Worm (Caenorhabditis elegans) whole organism, mixed stage, embryonic: ENCODE measurements around the gene srd-43.

Experiments used
- M03D4.4 ChIP-seq: sonication (generic microtip); optimal IDR thresholded peaks from 2 replicates; lab custom pipeline; 2017; ENCODE audit warnings: mild to moderate bottlenecking, missing genetic modification characterization, missing compliant biosample characterization
- bed-3 ChIP-seq: fragments of 200-800 bp; sonication (Bioruptor generic); optimal IDR thresholded peaks from 3 replicates; lab custom pipeline; 2018; ENCODE audit warnings: mild to moderate bottlenecking, missing genetic modification characterization, moderate library complexity, missing compliant biosample characterization
- blmp-1 ChIP-seq: fragments of 150-350 bp; optimal IDR thresholded peaks from 2 replicates; lab custom pipeline; 2014; ENCODE audit warnings: missing biosample characterization, missing genetic modification characterization
- ceh-39 ChIP-seq: fragments of 150-350 bp; optimal IDR thresholded peaks from 2 replicates; lab custom pipeline; 2014; ENCODE audit warnings: missing biosample characterization, missing genetic modification characterization
- ceh-43 ChIP-seq: fragments of 200-800 bp; sonication (Bioruptor generic); optimal IDR thresholded peaks from 2 replicates; lab custom pipeline; 2018; ENCODE audit warnings: mild to moderate bottlenecking, missing genetic modification characterization, moderate library complexity, missing compliant biosample characterization
- ceh-83 ChIP-seq: fragments of 200-800 bp; sonication (Bioruptor generic); optimal IDR thresholded peaks from 2 replicates; lab custom pipeline; 2018; ENCODE audit warnings: mild to moderate bottlenecking, missing genetic modification characterization, missing compliant biosample characterization
- ces-1 ChIP-seq: fragments of 150-350 bp; optimal IDR thresholded peaks from 2 replicates; lab custom pipeline; 2014; ENCODE audit warnings: missing biosample characterization, missing genetic modification reagents, missing genetic modification characterization
- cnd-1 ChIP-seq: fragments of 200-800 bp; sonication (Bioruptor generic); optimal IDR thresholded peaks from 2 replicates; lab custom pipeline; 2018; ENCODE audit warnings: mild to moderate bottlenecking, missing genetic modification characterization, missing compliant biosample characterization
- drap-1 ChIP-seq: fragments of 200-800 bp; sonication (Bioruptor generic); optimal IDR thresholded peaks from 3 replicates; lab custom pipeline; 2018; ENCODE audit warnings: mild to moderate bottlenecking, missing genetic modification characterization, missing compliant biosample characterization
- elt-1 ChIP-seq: sonication (generic microtip); optimal IDR thresholded peaks from 2 replicates; lab custom pipeline; 2017; ENCODE audit warnings: missing genetic modification characterization, mild to moderate bottlenecking, missing compliant biosample characterization, antibody characterized with exemption, moderate library complexity, borderline replicate concordance; ENCODE audit not compliant: insufficient read depth
- ham-2 ChIP-seq: fragments of 200-800 bp; sonication (Bioruptor generic); optimal IDR thresholded peaks from 2 replicates; lab custom pipeline; 2018; ENCODE audit warnings: mild to moderate bottlenecking, missing genetic modification characterization, missing compliant biosample characterization
- hlh-1 ChIP-seq: fragments of 150-350 bp; optimal IDR thresholded peaks from 2 replicates; lab custom pipeline; 2014; ENCODE audit warnings: missing biosample characterization, missing genetic modification reagents, missing genetic modification characterization
- lin-13 ChIP-seq: fragments of 150-350 bp; optimal IDR thresholded peaks from 2 replicates; lab custom pipeline; 2014; ENCODE audit warnings: missing biosample characterization, missing genetic modification characterization
- lin-32 ChIP-seq: fragments of 200-800 bp; sonication (Bioruptor generic); optimal IDR thresholded peaks from 2 replicates; lab custom pipeline; 2018; ENCODE audit warnings: mild to moderate bottlenecking, missing genetic modification characterization, missing compliant biosample characterization
- mep-1 ChIP-seq: fragments of 150-350 bp; optimal IDR thresholded peaks from 2 replicates; lab custom pipeline; 2017; ENCODE audit warnings: missing biosample characterization, missing genetic modification reagents, missing genetic modification characterization, inconsistent platforms
- mls-2 ChIP-seq: sonication (generic microtip); optimal IDR thresholded peaks from 2 replicates; lab custom pipeline; 2016; ENCODE audit warnings: mild to moderate bottlenecking, missing genetic modification characterization, moderate library complexity, missing compliant biosample characterization
- nhr-2 ChIP-seq: fragments of 150-350 bp; optimal IDR thresholded peaks from 2 replicates; lab custom pipeline; 2014; ENCODE audit warnings: missing biosample characterization, missing genetic modification characterization
- nhr-237 ChIP-seq: fragments of 150-350 bp; optimal IDR thresholded peaks from 2 replicates; lab custom pipeline; 2014; ENCODE audit warnings: missing biosample characterization, missing genetic modification characterization
- nhr-28 ChIP-seq: fragments of 150-350 bp; optimal IDR thresholded peaks from 2 replicates; lab custom pipeline; 2014; ENCODE audit warnings: missing biosample characterization, missing genetic modification characterization
- nhr-76 ChIP-seq: sonication (generic microtip); optimal IDR thresholded peaks from 2 replicates; lab custom pipeline; 2017; ENCODE audit warnings: missing biosample characterization, missing genetic modification characterization
- pha-4 ChIP-seq: fragments of 150-350 bp; optimal IDR thresholded peaks from 2 replicates; lab custom pipeline; 2018; ENCODE audit warnings: missing biosample characterization, missing genetic modification reagents, missing genetic modification characterization
- snpc-4 ChIP-seq: fragments of 150-350 bp; optimal IDR thresholded peaks from 2 replicates; lab custom pipeline; 2014; ENCODE audit warnings: missing biosample characterization, missing genetic modification characterization
- sptf-1 ChIP-seq: sonication (generic microtip); optimal IDR thresholded peaks from 2 replicates; lab custom pipeline; 2017; ENCODE audit warnings: mild to moderate bottlenecking, missing genetic modification characterization, moderate library complexity, missing compliant biosample characterization
- tbx-8 ChIP-seq: fragments of 200-800 bp; sonication (Bioruptor generic); optimal IDR thresholded peaks from 2 replicates; lab custom pipeline; 2018; ENCODE audit warnings: mild to moderate bottlenecking, missing genetic modification characterization, moderate library complexity, missing compliant biosample characterization
- unc-39 ChIP-seq: fragments of 150-350 bp; optimal IDR thresholded peaks from 2 replicates; lab custom pipeline; 2014; ENCODE audit warnings: missing biosample characterization, missing genetic modification characterization
- unc-62 ChIP-seq: fragments of 150-350 bp; optimal IDR thresholded peaks from 2 replicates; lab custom pipeline; 2014; ENCODE audit warnings: missing biosample characterization, missing genetic modification reagents, missing genetic modification characterization

Gene srd-43

ce11 chrX:13300503-13300902, 5.1 kb downstream of the srd-43 start, which contains the start of gene srd-39:
Gene srd-39 (minus strand): TSS chrX:13300603.
- TF ChIP-seq nhr-28 (tag; lab: Kevin White, UChicago) (no peak), lin-32 (GFP tag; lab: Kevin White, UChicago) (no peak)

ce11 chrX:13294669-13295068, 11.0 kb downstream of the srd-43 start, which contains the start of gene srd-36:
Gene srd-36 (minus strand): TSS chrX:13294769.
- TF ChIP-seq nhr-76 (no peak), unc-39 (tag; lab: Kevin White, UChicago) (no peak), nhr-237 (no peak), bed-3 (GFP tag; lab: Kevin White, UChicago) (no peak), tbx-8 (GFP tag; lab: Kevin White, UChicago) (no peak)

- no peak for TF ChIP-seq unc-62 (GFP tag; lab: Kevin White, UChicago)
- TF ChIP-seq snpc-4: no peak
- no peak for TF ChIP-seq cnd-1 (tag; lab: Kevin White, UChicago)
- TF ChIP-seq ces-1: no peak
- no peak for TF ChIP-seq nhr-237
- TF ChIP-seq nhr-76: no peak
- TF ChIP-seq lin-32 (GFP tag; lab: Kevin White, UChicago): no peak
Measured at ce11 chrX:13293023-13293422, 12.6 kb downstream of the srd-43 start.

ce11 chrX:13291506-13291905, 14.1 kb downstream of the srd-43 start, which contains the start of gene srd-38:
Gene srd-38 (plus strand): TSS chrX:13291806.
- TF ChIP-seq snpc-4 (no peak), lin-32 (GFP tag; lab: Kevin White, UChicago) (no peak), ceh-83 (GFP tag; lab: Kevin White, UChicago) (no peak), ceh-43 (GFP tag; lab: Kevin White, UChicago) (no peak), drap-1 (GFP tag; lab: Kevin White, UChicago) (no peak), hlh-1 (tag; lab: Kevin White, UChicago) (no peak), unc-62 (GFP tag; lab: Kevin White, UChicago) (no peak), unc-39 (tag; lab: Kevin White, UChicago) (no peak), blmp-1 (tag; lab: Kevin White, UChicago) (no peak), elt-1 (tag; lab: Kevin White, UChicago) (no peak), nhr-2 (tag; lab: Kevin White, UChicago) (no peak), sptf-1 (tag; lab: Kevin White, UChicago) (no peak)

ce11 chrX:13290531-13290930, 15.1 kb downstream of the srd-43 start, which contains the start of gene R04D3.3:
Gene R04D3.3 (minus strand): TSS chrX:13290631.
- TF ChIP-seq pha-4: no peak
- TF ChIP-seq cnd-1 (tag; lab: Kevin White, UChicago): no peak
- no peak for TF ChIP-seq nhr-2 (tag; lab: Kevin White, UChicago)
- no peak for TF ChIP-seq nhr-76
- no peak for TF ChIP-seq M03D4.4 (tag; lab: Kevin White, UChicago)

- TF ChIP-seq drap-1 (GFP tag; lab: Kevin White, UChicago) (no peak), ceh-39 (tag; lab: Kevin White, UChicago) (no peak), ceh-43 (GFP tag; lab: Kevin White, UChicago) (no peak), ham-2 (GFP tag; lab: Kevin White, UChicago) (no peak), mep-1 (no peak), blmp-1 (tag; lab: Kevin White, UChicago) (no peak), tbx-8 (GFP tag; lab: Kevin White, UChicago) (no peak), cnd-1 (tag; lab: Kevin White, UChicago) (no peak), nhr-28 (tag; lab: Kevin White, UChicago) (no peak), mls-2 (no peak), snpc-4 (no peak), lin-13 (tag; lab: Kevin White, UChicago) (no peak), nhr-2 (tag; lab: Kevin White, UChicago) (no peak), ces-1 (no peak)
Measured at ce11 chrX:13288715-13289114, 16.9 kb downstream of the srd-43 start, which contains the start of gene R04D3.4. Gene R04D3.4 (minus strand): TSS chrX:13288815.

- TF ChIP-seq ceh-83 (GFP tag; lab: Kevin White, UChicago): no peak
- no peak for TF ChIP-seq elt-1 (tag; lab: Kevin White, UChicago)
- no peak for TF ChIP-seq ceh-39 (tag; lab: Kevin White, UChicago)
- no peak for TF ChIP-seq pha-4
- no peak for TF ChIP-seq cnd-1 (tag; lab: Kevin White, UChicago)
Measured at ce11 chrX:13286533-13286932, 19.1 kb downstream of the srd-43 start, which contains the start of gene R04D3.2. Gene R04D3.2 (minus strand): TSS chrX:13286633.
